Worm (Caenorhabditis elegans) whole organism, early embryonic: ENCODE measurements around the gene EEED8.13.

Source experiments
- B0310.2 ChIP-seq: sonication (generic microtip); optimal IDR thresholded peaks from 2 replicates; lab custom pipeline; 2016; ENCODE audit warnings: mild to moderate bottlenecking, missing genetic modification characterization, missing compliant biosample characterization
- F13C5.2 ChIP-seq: sonication (generic microtip); optimal IDR thresholded peaks from 2 replicates; lab custom pipeline; 2017; ENCODE audit warnings: mild to moderate bottlenecking, missing genetic modification characterization, inconsistent platforms, missing compliant biosample characterization
- aly-1 ChIP-seq: sonication (generic microtip); optimal IDR thresholded peaks from 2 replicates; lab custom pipeline; 2016; ENCODE audit warnings: missing genetic modification characterization, missing compliant biosample characterization
- ama-1 ChIP-seq: fragments of 150-350 bp; optimal IDR thresholded peaks from 2 replicates; lab custom pipeline; 2014
- ceh-13 ChIP-seq: fragments of 200-800 bp; sonication (Bioruptor generic); optimal IDR thresholded peaks from 2 replicates; lab custom pipeline; 2018; ENCODE audit warnings: mild to moderate bottlenecking, missing genetic modification characterization, missing compliant biosample characterization
- ceh-36 ChIP-seq: sonication (generic microtip); optimal IDR thresholded peaks from 2 replicates; lab custom pipeline; 2016; ENCODE audit warnings: missing genetic modification characterization, inconsistent platforms, missing compliant biosample characterization
- ets-7 ChIP-seq: sonication (generic microtip); optimal IDR thresholded peaks from 2 replicates; lab custom pipeline; 2016; ENCODE audit warnings: missing genotype, missing genetic modification characterization, missing compliant biosample characterization
- flt-1 ChIP-seq: fragments of 200-800 bp; sonication (Bioruptor generic); IDR thresholded peaks from 2 replicates; pipeline ENCODE4 v1.3.6; 2022; ENCODE audit warnings: missing genetic modification characterization, missing compliant biosample characterization
- hmbx-1 ChIP-seq: sonication (generic microtip); optimal IDR thresholded peaks from 2 replicates; lab custom pipeline; 2016; ENCODE audit warnings: mild to moderate bottlenecking, missing genetic modification characterization, missing compliant biosample characterization
- hmg-4 ChIP-seq: fragments of 200-800 bp; sonication (Bioruptor generic); optimal IDR thresholded peaks from 2 replicates; lab custom pipeline; 2018; ENCODE audit warnings: mild to moderate bottlenecking, missing genetic modification characterization, missing compliant biosample characterization
- hnd-1 ChIP-seq: sonication (generic microtip); optimal IDR thresholded peaks from 2 replicates; lab custom pipeline; 2016; ENCODE audit warnings: missing genetic modification characterization, missing compliant biosample characterization
- pes-1 ChIP-seq: fragments of 200-800 bp; sonication (Bioruptor generic); IDR thresholded peaks from 2 replicates; pipeline ENCODE4 v1.3.6; 2022; ENCODE audit warnings: missing genetic modification reagents, missing genetic modification characterization, missing compliant biosample characterization
- scrt-1 ChIP-seq: fragments of 200-800 bp; sonication (Bioruptor generic); IDR thresholded peaks from 2 replicates; pipeline ENCODE4 v1.3.6; 2022; ENCODE audit warnings: missing genetic modification characterization, missing compliant biosample characterization
- sea-1 ChIP-seq: fragments of 200-800 bp; sonication (Bioruptor generic); conservative IDR thresholded peaks from 2 replicates; pipeline ENCODE4 v1.3.6; 2022; ENCODE audit warnings: missing genetic modification characterization, missing compliant biosample characterization
- tbx-11 ChIP-seq: fragments of 200-800 bp; sonication (Bioruptor generic); IDR thresholded peaks from 2 replicates; pipeline ENCODE4 v1.3.6; 2022; ENCODE audit warnings: missing genetic modification characterization, missing compliant biosample characterization
- tbx-37 ChIP-seq: fragments of 200-800 bp; sonication (Bioruptor generic); conservative IDR thresholded peaks from 2 replicates; pipeline ENCODE4 v1.3.6; 2022; ENCODE audit warnings: missing genetic modification reagents, missing genetic modification characterization, missing compliant biosample characterization
- tra-4 ChIP-seq: sonication (generic microtip); optimal IDR thresholded peaks from 2 replicates; lab custom pipeline; 2017; ENCODE audit warnings: missing genetic modification characterization, missing compliant biosample characterization

EEED8.13 gene

DNA sequence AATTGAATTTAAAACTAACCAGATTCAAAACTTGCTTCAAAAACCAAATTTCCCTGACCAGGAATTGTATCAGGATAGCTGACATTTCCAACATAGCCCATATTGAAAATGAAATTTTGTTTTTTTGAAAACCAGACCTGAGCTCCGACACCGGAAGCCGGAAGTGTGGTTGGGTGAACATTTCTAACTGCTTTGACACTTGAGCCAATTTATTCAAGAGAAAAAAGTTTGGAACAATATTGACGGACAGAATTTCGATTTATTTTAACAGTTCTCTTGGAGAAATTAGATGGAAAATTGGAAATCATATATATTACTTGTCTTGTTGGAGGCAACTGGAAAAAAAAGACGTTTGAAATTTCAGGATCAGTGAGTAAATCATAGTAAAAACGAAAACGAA is 25.1 kb downstream of the EEED8.13 start, which contains the start of gene ccpp-6:
ccpp-6 (minus strand) TSS at position 101 of the 400 bp plus-strand sequence.
- TF ChIP-seq aly-1 (no peak), hmbx-1 (tag; lab: Kevin White, UChicago) (no peak)

DNA sequence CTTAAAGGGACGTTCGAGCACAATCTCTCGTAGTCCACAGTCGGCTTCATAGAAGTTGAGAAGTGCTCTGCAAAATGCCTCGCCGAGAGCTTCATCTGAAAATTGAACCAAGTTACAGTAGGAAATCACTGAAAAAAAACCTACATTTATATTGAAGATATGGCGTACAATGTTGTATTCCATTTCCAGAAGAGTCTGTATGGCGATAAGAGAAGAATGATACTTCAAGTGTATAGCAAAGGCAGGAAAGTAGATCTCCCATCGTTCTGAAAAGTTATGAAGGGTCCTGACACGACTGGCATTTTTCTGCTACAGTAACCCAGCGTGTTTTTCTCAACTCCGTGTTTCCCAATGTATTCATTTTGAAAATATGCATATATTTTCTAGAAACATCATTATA is 28.1 kb downstream of the EEED8.13 start:
- no peak for TF ChIP-seq F13C5.2 (tag; lab: Kevin White, UChicago)
- TF ChIP-seq hmg-4 = no peak
- no peak for TF ChIP-seq flt-1 (GFP tag; lab: Robert Waterston, UW)
- no peak for TF ChIP-seq pes-1
- no peak for TF ChIP-seq aly-1
- TF ChIP-seq hmbx-1 (tag; lab: Kevin White, UChicago) = no peak
- TF ChIP-seq ceh-36 (tag; lab: Kevin White, UChicago) = no peak
- TF ChIP-seq ceh-13 (GFP tag; lab: Kevin White, UChicago) = no peak
- no peak for TF ChIP-seq tra-4 (tag; lab: Kevin White, UChicago)

DNA sequence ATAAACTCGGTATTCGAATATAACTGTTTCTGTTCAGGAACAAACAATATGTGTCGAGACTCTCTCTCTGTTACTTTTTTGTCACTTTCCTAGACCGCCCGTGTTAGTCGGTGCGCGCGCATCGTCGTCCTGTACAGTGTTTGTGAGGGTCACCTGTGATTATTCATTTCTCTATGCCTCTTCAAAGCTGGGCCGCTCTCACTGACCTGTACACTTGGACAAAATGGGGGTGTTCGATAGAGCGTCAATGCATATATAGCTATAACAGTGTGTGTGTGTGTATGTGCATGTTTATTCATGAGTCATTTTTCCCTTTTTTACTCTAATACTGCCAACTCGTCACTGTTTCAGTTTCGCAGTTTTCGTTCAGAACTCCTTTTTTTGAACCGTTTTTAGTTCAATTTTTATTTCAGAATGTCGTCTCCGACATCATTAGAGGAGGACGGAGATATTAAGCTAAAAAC is 32.7 kb downstream of the EEED8.13 start, which contains the start of gene pkc-3:
pkc-3 (plus strand) TSS at position 414 of the 464 bp plus-strand sequence.
- TF ChIP-seq pes-1 (no peak), hmg-4 (peak; percentile 41), tbx-11 (GFP tag; lab: Robert Waterston, UW) (no peak), F13C5.2 (tag; lab: Kevin White, UChicago) (no peak), tbx-37 (GFP tag; lab: Robert Waterston, UW) (no peak), B0310.2 (tag; lab: Kevin White, UChicago) (no peak)

DNA sequence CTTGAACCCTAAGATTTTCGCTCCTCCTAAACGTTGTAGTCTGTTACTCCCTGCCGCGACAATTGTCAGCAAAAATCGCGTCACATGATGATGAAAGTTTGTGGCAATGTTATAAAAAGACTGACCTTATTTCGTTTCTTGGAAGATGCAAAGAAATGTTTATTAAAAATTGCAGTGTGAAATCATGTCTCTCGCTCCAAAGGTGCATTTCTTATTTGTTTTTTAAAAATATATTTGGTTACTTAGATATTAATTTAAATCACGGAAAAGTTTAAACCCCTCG is 34.2 kb downstream of the EEED8.13 start:
- no peak for TF ChIP-seq sea-1 (GFP tag; lab: Robert Waterston, UW)

ce11 chrII:5377467-5378238 is 34.7 kb downstream of the EEED8.13 start, which contains the start of gene prdx-2:
Gene prdx-2, plus strand, starts transcription at chrII:5378195.
- TF ChIP-seq flt-1 (GFP tag; lab: Robert Waterston, UW) (no peak), sea-1 (GFP tag; lab: Robert Waterston, UW) (no peak), B0310.2 (tag; lab: Kevin White, UChicago) (no peak), pes-1 (no peak), hmg-4 (no peak), ama-1 (lab: Kevin White, UChicago) (no peak), tbx-37 (GFP tag; lab: Robert Waterston, UW) (no peak), tra-4 (tag; lab: Kevin White, UChicago) (no peak), ets-7 (no peak), aly-1 (no peak), hnd-1 (tag; lab: Kevin White, UChicago) (no peak), scrt-1 (GFP tag; lab: Robert Waterston, UW) (no peak), F13C5.2 (tag; lab: Kevin White, UChicago) (no peak), ceh-13 (GFP tag; lab: Kevin White, UChicago) (no peak), hmbx-1 (tag; lab: Kevin White, UChicago) (no peak)

DNA sequence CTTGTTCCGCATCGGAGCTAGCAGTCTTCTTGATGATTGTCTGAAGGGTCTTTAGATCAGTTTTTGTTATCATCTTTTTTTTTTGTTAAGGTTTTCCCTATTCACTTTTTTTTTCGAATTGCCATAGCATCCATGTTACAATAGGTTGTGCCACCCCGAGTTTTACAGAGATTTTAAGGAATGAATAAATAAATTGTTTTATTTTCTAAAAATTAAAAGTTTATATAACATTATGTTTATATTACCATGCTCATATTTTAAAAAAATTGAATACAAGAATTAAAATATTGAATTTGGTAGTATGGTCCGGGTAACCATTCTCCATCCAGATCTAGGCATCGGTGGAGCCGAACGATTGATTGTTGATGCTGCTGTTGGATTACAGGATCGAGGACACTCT is 37.4 kb downstream of the EEED8.13 start, which contains the start of gene algn-2:
algn-2 (plus strand) TSS at position 301 of the 400 bp plus-strand sequence.
- TF ChIP-seq F13C5.2 (tag; lab: Kevin White, UChicago) (no peak), flt-1 (GFP tag; lab: Robert Waterston, UW) (no peak), scrt-1 (GFP tag; lab: Robert Waterston, UW) (no peak), ceh-36 (tag; lab: Kevin White, UChicago) (no peak)

ce11 chrII:5373275-5374047 is 38.9 kb downstream of the EEED8.13 start, which contains the start of the genes agt-2 and F09E5.3:
Gene agt-2, minus strand, starts transcription at chrII:5373827.
Gene F09E5.3, plus strand, starts transcription at chrII:5373997.
- 0 out of 2 replicates have a peak, but pooled peaks have one; percentile 54 for TF ChIP-seq flt-1 (GFP tag; lab: Robert Waterston, UW)
- TF ChIP-seq ets-7 = no peak
- peak; percentile 36 for TF ChIP-seq F13C5.2 (tag; lab: Kevin White, UChicago)
- 0 out of 2 replicates have a peak, but pooled peaks have one; percentile 27 for TF ChIP-seq tbx-37 (GFP tag; lab: Robert Waterston, UW)
- TF ChIP-seq hmg-4 = peak; percentile 20
- no peak for TF ChIP-seq aly-1

DNA sequence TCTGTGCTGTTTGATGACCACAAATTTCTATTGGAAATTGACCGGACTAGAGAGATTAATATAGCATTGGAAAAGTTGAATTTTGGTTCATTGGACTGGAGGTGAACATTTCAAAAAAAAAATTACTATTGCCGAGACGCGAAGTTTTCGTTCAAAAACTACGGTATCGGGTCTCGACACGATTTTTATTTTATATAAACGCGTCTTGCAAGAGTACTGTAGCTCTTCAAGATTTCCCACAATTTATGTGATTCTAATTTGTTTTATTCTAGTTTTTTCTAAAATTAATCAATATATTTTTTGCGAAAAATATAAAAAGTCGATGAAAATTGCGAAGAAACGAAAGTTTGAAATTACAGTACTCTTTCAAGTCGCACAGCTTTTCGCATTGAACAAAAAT is 41.7 kb downstream of the EEED8.13 start, which contains the start of gene F09E5.12:
F09E5.12 (minus strand) TSS at position 101 of the 400 bp plus-strand sequence.
- TF ChIP-seq hnd-1 (tag; lab: Kevin White, UChicago) (no peak), ceh-36 (tag; lab: Kevin White, UChicago) (no peak), flt-1 (GFP tag; lab: Robert Waterston, UW) (no peak), ets-7 (no peak), tra-4 (tag; lab: Kevin White, UChicago) (no peak), tbx-11 (GFP tag; lab: Robert Waterston, UW) (no peak), sea-1 (GFP tag; lab: Robert Waterston, UW) (no peak), F13C5.2 (tag; lab: Kevin White, UChicago) (no peak), ama-1 (lab: Kevin White, UChicago) (no peak), hmbx-1 (tag; lab: Kevin White, UChicago) (no peak), pes-1 (no peak), ceh-13 (GFP tag; lab: Kevin White, UChicago) (no peak), scrt-1 (GFP tag; lab: Robert Waterston, UW) (no peak), aly-1 (no peak), hmg-4 (no peak)
